Fruit fly (Drosophila melanogaster) whole organism, embryonic: ENCODE measurements around the gene CG32295.

Experiments
- C15 ChIP-seq: fragments of 200-800 bp; sonication (Bioruptor generic); IDR thresholded peaks from 3 replicates; pipeline ENCODE4 v1.3.6; 2022; ENCODE audit warnings: missing biosample characterization, missing genetic modification characterization
- CG10147 ChIP-seq: fragments of 200-800 bp; sonication (Bioruptor generic); optimal IDR thresholded peaks from 2 replicates; lab custom pipeline; 2019; ENCODE audit warnings: missing biosample characterization, mild to moderate bottlenecking, missing genetic modification characterization, moderate library complexity
- CG11085 ChIP-seq: fragments of 200-800 bp; sonication (Bioruptor generic); IDR thresholded peaks from 2 replicates; pipeline ENCODE4 v1.3.6; 2022; ENCODE audit warnings: missing biosample characterization, missing genetic modification characterization
- CG14667 ChIP-seq: fragments of 200-800 bp; sonication (Bioruptor generic); IDR thresholded peaks from 2 replicates; pipeline ENCODE4 v1.3.6; 2022; ENCODE audit warnings: missing biosample characterization, missing genetic modification characterization
- CG15011 ChIP-seq: fragments of 200-800 bp; sonication (Bioruptor generic); optimal IDR thresholded peaks from 3 replicates; lab custom pipeline; 2018; ENCODE audit warnings: missing biosample characterization, mild to moderate bottlenecking, missing genetic modification characterization
- CG1529 ChIP-seq: fragments of 200-800 bp; sonication (Bioruptor generic); optimal IDR thresholded peaks from 3 replicates; lab custom pipeline; 2018; ENCODE audit warnings: missing biosample characterization, missing genetic modification characterization
- CG2120 ChIP-seq: fragments of 200-800 bp; sonication (Bioruptor generic); optimal IDR thresholded peaks from 3 replicates; lab custom pipeline; 2016; ENCODE audit warnings: missing biosample characterization, missing genetic modification characterization
- CG2129 ChIP-seq: fragments of 200-800 bp; sonication (Bioruptor generic); IDR thresholded peaks from 2 replicates; pipeline ENCODE4 v1.3.6; 2022; ENCODE audit warnings: missing biosample characterization, missing genetic modification characterization; ENCODE audit not compliant: partially characterized antibody
- CG32767 ChIP-seq: fragments of 200-800 bp; sonication (Bioruptor generic); IDR thresholded peaks from 2 replicates; pipeline ENCODE4 v1.3.6; 2022; ENCODE audit warnings: missing biosample characterization, missing genetic modification characterization
- CG34422 ChIP-seq: fragments of 200-800 bp; sonication (Bioruptor generic); IDR thresholded peaks from 3 replicates; pipeline ENCODE4 v1.3.6; 2022; ENCODE audit warnings: missing biosample characterization, missing genetic modification characterization
- CG4360 ChIP-seq: fragments of 200-800 bp; sonication (Bioruptor generic); IDR thresholded peaks from 2 replicates; pipeline ENCODE4 v1.3.6; 2022; ENCODE audit warnings: missing biosample characterization, missing genetic modification characterization
- CG4707 ChIP-seq: fragments of 200-800 bp; sonication (Bioruptor generic); optimal IDR thresholded peaks from 2 replicates; lab custom pipeline; 2018; ENCODE audit warnings: missing biosample characterization, mild to moderate bottlenecking, missing genetic modification characterization, moderate library complexity
- CG6175 ChIP-seq: fragments of 200-800 bp; sonication (Bioruptor generic); IDR thresholded peaks from 3 replicates; pipeline ENCODE4 v1.3.6; 2022; ENCODE audit warnings: missing biosample characterization, missing genetic modification characterization
- CG7357 ChIP-seq: fragments of 200-800 bp; sonication (Bioruptor generic); IDR thresholded peaks from 3 replicates; pipeline ENCODE4 v1.3.6; 2022; ENCODE audit warnings: missing biosample characterization, missing genetic modification characterization
- CG7963 ChIP-seq: fragments of 200-800 bp; sonication (Bioruptor generic); IDR thresholded peaks from 3 replicates; pipeline ENCODE4 v1.3.6; 2022; ENCODE audit warnings: missing biosample characterization, missing genetic modification characterization; ENCODE audit not compliant: partially characterized antibody
- CG8089 ChIP-seq: fragments of 200-800 bp; sonication (Bioruptor generic); optimal IDR thresholded peaks from 3 replicates; lab custom pipeline; 2016; ENCODE audit warnings: missing biosample characterization, missing genetic modification characterization
- CG9876 ChIP-seq: fragments of 200-800 bp; sonication (Bioruptor generic); optimal IDR thresholded peaks from 2 replicates; lab custom pipeline; 2016; ENCODE audit warnings: missing biosample characterization, missing genetic modification characterization
- CHES-1-like ChIP-seq: fragments of 200-800 bp; sonication (Bioruptor generic); optimal IDR thresholded peaks from 2 replicates; lab custom pipeline; 2016; ENCODE audit warnings: missing biosample characterization, missing genetic modification characterization
- D19B ChIP-seq: fragments of 200-800 bp; sonication (Bioruptor generic); optimal IDR thresholded peaks from 2 replicates; lab custom pipeline; 2017; ENCODE audit warnings: missing biosample characterization, mild to moderate bottlenecking, missing genetic modification characterization
- Dek ChIP-seq: fragments of 200-800 bp; sonication (Bioruptor generic); optimal IDR thresholded peaks from 3 replicates; lab custom pipeline; 2019; ENCODE audit warnings: missing biosample characterization, mild to moderate bottlenecking, missing genetic modification characterization, moderate library complexity
- Dip2 ChIP-seq: fragments of 200-800 bp; sonication (Bioruptor generic); IDR thresholded peaks from 2 replicates; pipeline ENCODE4 v1.3.6; 2022; ENCODE audit warnings: missing biosample characterization, missing genetic modification characterization
- Doc3 ChIP-seq: fragments of 200-800 bp; sonication (Bioruptor generic); IDR thresholded peaks from 3 replicates; pipeline ENCODE4 v1.3.6; 2022; ENCODE audit warnings: missing biosample characterization, missing genetic modification characterization; ENCODE audit not compliant: partially characterized antibody
- HmgD ChIP-seq: fragments of 200-800 bp; sonication (Bioruptor generic); optimal IDR thresholded peaks from 3 replicates; lab custom pipeline; 2016; ENCODE audit warnings: missing biosample characterization, missing genetic modification characterization
- Hmx ChIP-seq: fragments of 200-800 bp; sonication (Bioruptor generic); optimal IDR thresholded peaks from 2 replicates; lab custom pipeline; 2016; ENCODE audit warnings: missing biosample characterization, missing genetic modification characterization
- Hsf ChIP-seq: fragments of 200-800 bp; sonication (Bioruptor generic); optimal IDR thresholded peaks from 3 replicates; lab custom pipeline; 2016; ENCODE audit warnings: missing biosample characterization, missing genetic modification characterization
- Lim3 ChIP-seq: fragments of 200-800 bp; sonication (Bioruptor generic); IDR thresholded peaks from 2 replicates; pipeline ENCODE4 v1.3.6; 2022; ENCODE audit warnings: missing biosample characterization, missing genetic modification characterization
- MESR4 ChIP-seq: fragments of 200-800 bp; sonication (Bioruptor generic); optimal IDR thresholded peaks from 2 replicates; lab custom pipeline; 2018; ENCODE audit warnings: missing biosample characterization, mild to moderate bottlenecking, missing genetic modification characterization, moderate library complexity
- NC2β ChIP-seq: fragments of 200-800 bp; sonication (Bioruptor generic); optimal IDR thresholded peaks from 2 replicates; lab custom pipeline; 2016; ENCODE audit warnings: missing biosample characterization, missing genetic modification characterization
- Oli ChIP-seq: fragments of 200-800 bp; sonication (Bioruptor generic); optimal IDR thresholded peaks from 2 replicates; lab custom pipeline; 2018; ENCODE audit warnings: missing biosample characterization, mild to moderate bottlenecking, missing genetic modification characterization, moderate library complexity
- Opbp ChIP-seq: fragments of 200-800 bp; sonication (Bioruptor generic); IDR thresholded peaks from 3 replicates; pipeline ENCODE4 v1.3.6; 2022; ENCODE audit warnings: missing biosample characterization, missing genetic modification characterization; ENCODE audit not compliant: partially characterized antibody
- Poxn ChIP-seq: fragments of 200-800 bp; sonication (Bioruptor generic); IDR thresholded peaks from 2 replicates; pipeline ENCODE4 v1.3.6; 2022; ENCODE audit warnings: missing biosample characterization, missing genetic modification characterization
- Rfx ChIP-seq: fragments of 200-800 bp; sonication (Bioruptor generic); IDR thresholded peaks from 2 replicates; pipeline ENCODE4 v1.3.6; 2022; ENCODE audit warnings: missing biosample characterization, missing genetic modification characterization
- Usf ChIP-seq: fragments of 200-800 bp; sonication (Bioruptor generic); optimal IDR thresholded peaks from 2 replicates; lab custom pipeline; 2017; ENCODE audit warnings: missing genotype, missing biosample characterization, missing genetic modification characterization
- bowl ChIP-seq: fragments of 200-800 bp; sonication (Bioruptor generic); IDR thresholded peaks from 2 replicates; pipeline ENCODE4 v1.3.6; 2022; ENCODE audit warnings: missing biosample characterization, missing genetic modification characterization
- btn ChIP-seq: fragments of 200-800 bp; sonication (Bioruptor generic); optimal IDR thresholded peaks from 2 replicates; lab custom pipeline; 2016; ENCODE audit warnings: missing biosample characterization, missing genetic modification characterization
- chn ChIP-seq: fragments of 200-800 bp; sonication (Bioruptor generic); optimal IDR thresholded peaks from 2 replicates; lab custom pipeline; 2016; ENCODE audit warnings: missing biosample characterization, missing genetic modification characterization
- crol ChIP-seq: fragments of 200-800 bp; sonication (Bioruptor generic); IDR thresholded peaks from 2 replicates; pipeline ENCODE4 v1.3.6; 2022; ENCODE audit warnings: missing biosample characterization, missing genetic modification characterization
- crp ChIP-seq, 2 experiments: fragments of 200-800 bp; sonication (Bioruptor generic); optimal IDR thresholded peaks; 2 replicates in 1 of 2; 3 replicates in 1 of 2; lab custom pipeline; 2017; ENCODE audit warnings: missing biosample characterization in 2 of 2, missing genetic modification characterization in 2 of 2, mild to moderate bottlenecking in 1 of 2, moderate library complexity in 1 of 2
- hkb ChIP-seq, 2 experiments: fragments of 200-800 bp in 1 of 2; fragments of >200 bp in 1 of 2; sonication (Bioruptor generic) in 1 of 2; IDR thresholded peaks in 1 of 2; optimal IDR thresholded peaks in 1 of 2; 2 replicates each; pipeline versions ENCODE4 v1.3.6 to Lab custom; 2017 to 2022; ENCODE audit warnings: missing biosample characterization in 1 of 2, missing genetic modification characterization in 1 of 2
- jumu ChIP-seq: fragments of 200-800 bp; sonication (Bioruptor generic); optimal IDR thresholded peaks from 3 replicates; lab custom pipeline; 2016; ENCODE audit warnings: missing biosample characterization, missing genetic modification characterization
- pb ChIP-seq: fragments of 200-800 bp; sonication (Bioruptor generic); optimal IDR thresholded peaks from 3 replicates; lab custom pipeline; 2016; ENCODE audit warnings: missing biosample characterization, missing genetic modification characterization
- phol ChIP-seq: fragments of 200-800 bp; sonication (Bioruptor generic); optimal IDR thresholded peaks from 3 replicates; lab custom pipeline; 2018; ENCODE audit warnings: missing biosample characterization, mild to moderate bottlenecking, missing genetic modification characterization, moderate library complexity
- rib ChIP-seq: fragments of 200-800 bp; sonication (Bioruptor generic); IDR thresholded peaks from 2 replicates; pipeline ENCODE4 v1.3.6; 2022; ENCODE audit warnings: missing biosample characterization, missing genetic modification characterization
- scrt ChIP-seq: fragments of 200-800 bp; sonication (Bioruptor generic); optimal IDR thresholded peaks from 2 replicates; lab custom pipeline; 2018; ENCODE audit warnings: missing biosample characterization, mild to moderate bottlenecking, missing genetic modification characterization, moderate library complexity
- sens ChIP-seq: fragments of 200-800 bp; sonication (Bioruptor generic); peaks from one replicate; lab custom pipeline; 2016; ENCODE audit warnings: missing biosample characterization, missing genetic modification characterization
- trh ChIP-seq: fragments of 200-800 bp; sonication (Bioruptor generic); optimal IDR thresholded peaks from 2 replicates; lab custom pipeline; 2016; ENCODE audit warnings: missing biosample characterization, missing genetic modification characterization
- unc-4 ChIP-seq: fragments of 200-800 bp; sonication (Bioruptor generic); IDR thresholded peaks from 2 replicates; pipeline ENCODE4 v1.3.6; 2022; ENCODE audit warnings: missing biosample characterization, missing genetic modification characterization; ENCODE audit not compliant: partially characterized antibody
- vnd ChIP-seq: fragments of 200-800 bp; sonication (Bioruptor generic); IDR thresholded peaks from 3 replicates; pipeline ENCODE4 v1.3.6; 2022; ENCODE audit warnings: missing biosample characterization, missing genetic modification characterization; ENCODE audit not compliant: partially characterized antibody
- wek ChIP-seq: fragments of 200-800 bp; sonication (Bioruptor generic); optimal IDR thresholded peaks from 3 replicates; lab custom pipeline; 2018; ENCODE audit warnings: missing biosample characterization, mild to moderate bottlenecking, missing genetic modification characterization, moderate library complexity
- yki ChIP-seq: fragments of >200 bp; optimal IDR thresholded peaks from 3 replicates; lab custom pipeline; 2018

The CG32295 gene

DNA sequence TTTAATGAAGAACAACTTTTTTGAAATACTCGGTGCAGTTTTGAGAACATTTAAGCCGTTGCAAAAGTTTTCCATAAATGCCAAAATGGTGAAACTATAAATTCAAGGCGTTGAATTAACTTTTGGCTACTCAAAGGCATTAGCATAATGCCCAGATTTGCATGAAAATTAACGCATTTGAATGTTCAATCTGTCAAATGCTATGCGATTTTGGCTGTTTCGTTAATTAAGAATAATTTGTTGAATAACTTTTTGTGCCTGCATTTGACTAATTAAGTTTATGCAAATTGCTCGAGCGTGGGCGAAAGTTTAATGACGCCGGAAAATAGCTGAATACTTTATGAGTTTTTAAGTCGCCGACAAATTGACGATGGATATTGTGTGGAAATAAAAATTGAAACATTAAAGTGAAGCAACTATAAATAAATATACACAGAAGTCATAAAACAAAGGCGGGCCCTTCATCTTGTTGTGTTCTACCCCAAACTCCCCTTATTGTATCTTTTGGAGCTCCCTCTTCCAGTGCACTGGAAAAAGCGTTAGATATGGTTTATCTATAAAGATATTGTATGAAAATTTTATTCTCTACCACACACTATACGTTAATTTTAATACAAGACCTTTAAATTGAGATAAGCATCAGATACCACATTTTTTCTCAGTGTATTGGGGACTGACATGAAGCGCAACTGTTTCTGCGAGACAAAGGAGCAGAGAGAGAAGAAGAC, 25.5 kb upstream of the CG32295 start (continued):
- TF ChIP-seq CG11085 (GFP tag; lab: Robert Waterston, UW): no peak
- no peak for TF ChIP-seq CG7963 (GFP tag; lab: Robert Waterston, UW)
- TF ChIP-seq unc-4 (GFP tag; lab: Robert Waterston, UW): no peak
- no peak for TF ChIP-seq CG6175
- peak; percentile 52 for TF ChIP-seq Rfx (GFP tag; lab: Robert Waterston, UW)
- TF ChIP-seq CG7357 (GFP tag; lab: Robert Waterston, UW): no peak
- peak; percentile 64 for TF ChIP-seq Hsf (GFP tag; lab: Kevin White, UChicago)
- no peak for TF ChIP-seq crp (GFP tag; optimal IDR thresholded peaks at IDR 0.05; lab: Kevin White, UChicago)
- TF ChIP-seq trh: no peak
- peak; percentile 53 for TF ChIP-seq CG2120 (GFP tag; lab: Kevin White, UChicago)
- TF ChIP-seq phol (tag; lab: Kevin White, UChicago): peak; percentile 78
- TF ChIP-seq CHES-1-like (GFP tag; lab: Kevin White, UChicago): peak; percentile 34
- TF ChIP-seq CG10147: peak; percentile 30
- TF ChIP-seq CG9876 (GFP tag; lab: Kevin White, UChicago): no peak
- peak; percentile 70 for TF ChIP-seq chn
- peak; percentile 69 for TF ChIP-seq CG4707 (GFP tag; lab: Kevin White, UChicago)
- TF ChIP-seq Lim3: no peak
- TF ChIP-seq CG32767 (GFP tag; lab: Robert Waterston, UW): no peak
- no peak for TF ChIP-seq hkb (optimal IDR thresholded peaks at IDR 0.05; lab: Kevin White, UChicago)
- TF ChIP-seq hkb (GFP tag; IDR thresholded peaks at IDR 0.05; lab: Robert Waterston, UW): peak; percentile 73
- peak; percentile 55 for TF ChIP-seq jumu (GFP tag; lab: Kevin White, UChicago)
- peak; percentile 65 for TF ChIP-seq btn (GFP tag; lab: Kevin White, UChicago)
- no peak for TF ChIP-seq Usf (GFP tag; lab: Kevin White, UChicago)
- no peak for TF ChIP-seq Poxn (GFP tag; lab: Robert Waterston, UW)
- no peak for TF ChIP-seq HmgD (GFP tag; lab: Kevin White, UChicago)
- TF ChIP-seq D19B (GFP tag; lab: Kevin White, UChicago): peak; percentile 18
- TF ChIP-seq MESR4 (GFP tag; lab: Kevin White, UChicago): no peak
- TF ChIP-seq CG15011 (GFP tag; lab: Kevin White, UChicago): peak; percentile 44
- peak; percentile 96 for TF ChIP-seq sens
- peak; percentile 73 for TF ChIP-seq Oli (tag; lab: Kevin White, UChicago)
- peak; percentile 47; the same call in 1 of the 2 replicates for TF ChIP-seq CG4360 (GFP tag; lab: Robert Waterston, UW)
- TF ChIP-seq rib (GFP tag; lab: Robert Waterston, UW): no peak
- TF ChIP-seq wek: no peak
- no peak for TF ChIP-seq vnd (GFP tag; lab: Robert Waterston, UW)
- TF ChIP-seq NC2β (GFP tag; lab: Kevin White, UChicago): peak; percentile 72
- no peak for TF ChIP-seq CG2129 (GFP tag; lab: Robert Waterston, UW)
- TF ChIP-seq Hmx (GFP tag; lab: Kevin White, UChicago): peak; percentile 9
- TF ChIP-seq yki: no peak
- TF ChIP-seq CG14667 (GFP tag; lab: Robert Waterston, UW): no peak
- TF ChIP-seq Opbp (GFP tag; lab: Robert Waterston, UW): no peak
- peak; percentile 29; the same call in 1 of the 2 replicates for TF ChIP-seq crol (GFP tag; lab: Robert Waterston, UW)
- TF ChIP-seq scrt: peak; percentile 47
- TF ChIP-seq CG1529: peak; percentile 50
- TF ChIP-seq CG34422 (GFP tag; lab: Robert Waterston, UW): 0 out of 3 replicates have a peak, but pooled peaks have one; percentile 12
- TF ChIP-seq C15 (GFP tag; lab: Robert Waterston, UW): no peak
- no peak for TF ChIP-seq Dip2
- TF ChIP-seq bowl (GFP tag; lab: Robert Waterston, UW): no peak
- TF ChIP-seq pb: peak; percentile 17
- no peak for TF ChIP-seq Doc3 (GFP tag; lab: Robert Waterston, UW)
- peak; percentile 22 for TF ChIP-seq CG8089 (GFP tag; lab: Kevin White, UChicago)
- peak; percentile 23 for TF ChIP-seq Dek (tag; lab: Kevin White, UChicago)
